Fruit fly (Drosophila melanogaster) whole organism, embryonic: ENCODE results near the gene meso18E.

Experiments
- Adf1 ChIP-seq: fragments of 200-800 bp; sonication (Bioruptor generic); IDR thresholded peaks from 2 replicates; pipeline ENCODE4 v1.3.6; 2022; ENCODE audit warnings: missing biosample characterization, missing genetic modification characterization
- Asciz ChIP-seq: fragments of 200-800 bp; sonication (Bioruptor generic); optimal IDR thresholded peaks from 2 replicates; lab custom pipeline; 2017; ENCODE audit warnings: missing biosample characterization, mild to moderate bottlenecking, missing genetic modification characterization, missing genetic modification reagents
- CG10267 ChIP-seq: fragments of 200-800 bp; sonication (Bioruptor generic); optimal IDR thresholded peaks from 2 replicates; lab custom pipeline; 2018; ENCODE audit warnings: missing biosample characterization, mild to moderate bottlenecking, missing genetic modification characterization, moderate library complexity
- CG11247 ChIP-seq: fragments of 200-800 bp; sonication (Bioruptor generic); IDR thresholded peaks from 2 replicates; pipeline ENCODE4 v1.3.6; 2022; ENCODE audit warnings: missing biosample characterization, missing genetic modification characterization
- CG11696 ChIP-seq: fragments of 200-800 bp; sonication (Bioruptor generic); IDR thresholded peaks from 2 replicates; pipeline ENCODE4 v1.3.6; 2022; ENCODE audit warnings: missing biosample characterization, missing genetic modification characterization
- CG11723 ChIP-seq: fragments of 200-800 bp; sonication (Bioruptor generic); optimal IDR thresholded peaks from 2 replicates; lab custom pipeline; 2017; ENCODE audit warnings: missing biosample characterization, mild to moderate bottlenecking, missing genetic modification characterization
- CG12071 ChIP-seq: fragments of 200-800 bp; sonication (Bioruptor generic); optimal IDR thresholded peaks from 3 replicates; lab custom pipeline; 2018; ENCODE audit warnings: missing biosample characterization, mild to moderate bottlenecking, missing genetic modification characterization
- CG1602 ChIP-seq: fragments of 200-800 bp; sonication (Bioruptor generic); optimal IDR thresholded peaks from 3 replicates; lab custom pipeline; 2016; ENCODE audit warnings: missing biosample characterization, missing genetic modification characterization
- CG16813 ChIP-seq: fragments of 200-800 bp; sonication (Bioruptor generic); IDR thresholded peaks from 3 replicates; pipeline ENCODE4 v1.3.6; 2022; ENCODE audit warnings: missing biosample characterization, missing genetic modification characterization; ENCODE audit not compliant: partially characterized antibody
- CG16815 ChIP-seq: fragments of 200-800 bp; sonication (Bioruptor generic); optimal IDR thresholded peaks from 3 replicates; lab custom pipeline; 2017; ENCODE audit warnings: missing biosample characterization, mild to moderate bottlenecking, missing genetic modification characterization
- CG16863 ChIP-seq: fragments of 200-800 bp; sonication (Bioruptor generic); optimal IDR thresholded peaks from 3 replicates; lab custom pipeline; 2016; ENCODE audit warnings: missing biosample characterization, missing genetic modification characterization
- CG17612 ChIP-seq: fragments of 200-800 bp; sonication (Bioruptor generic); IDR thresholded peaks from 2 replicates; pipeline ENCODE4 v1.3.6; 2022; ENCODE audit warnings: missing biosample characterization, missing genetic modification characterization
- CG18011 ChIP-seq: fragments of 200-800 bp; sonication (Bioruptor generic); optimal IDR thresholded peaks from 2 replicates; lab custom pipeline; 2017; ENCODE audit warnings: missing biosample characterization, missing genetic modification characterization, mild to moderate bottlenecking, moderate library complexity, missing genotype
- CG2120 ChIP-seq: fragments of 200-800 bp; sonication (Bioruptor generic); optimal IDR thresholded peaks from 3 replicates; lab custom pipeline; 2016; ENCODE audit warnings: missing biosample characterization, missing genetic modification characterization
- CG30403 ChIP-seq: fragments of 200-800 bp; sonication (Bioruptor generic); optimal IDR thresholded peaks from 3 replicates; lab custom pipeline; 2016; ENCODE audit warnings: missing biosample characterization, missing genetic modification characterization
- CG30431 ChIP-seq: fragments of 200-800 bp; sonication (Bioruptor generic); optimal IDR thresholded peaks from 2 replicates; lab custom pipeline; 2017; ENCODE audit warnings: missing biosample characterization, missing genetic modification characterization
- CG31224 ChIP-seq: fragments of 200-800 bp; sonication (Bioruptor generic); IDR thresholded peaks from 2 replicates; pipeline ENCODE4 v1.3.6; 2022; ENCODE audit warnings: missing biosample characterization, missing genetic modification characterization
- CG34224 ChIP-seq: fragments of 200-800 bp; sonication (Bioruptor generic); IDR thresholded peaks from 3 replicates; pipeline ENCODE4 v1.3.6; 2022; ENCODE audit warnings: missing biosample characterization, missing genetic modification characterization; ENCODE audit not compliant: partially characterized antibody
- CG34422 ChIP-seq: fragments of 200-800 bp; sonication (Bioruptor generic); IDR thresholded peaks from 3 replicates; pipeline ENCODE4 v1.3.6; 2022; ENCODE audit warnings: missing biosample characterization, missing genetic modification characterization
- CG3847 ChIP-seq: fragments of 200-800 bp; sonication (Bioruptor generic); IDR thresholded peaks from 2 replicates; pipeline ENCODE4 v1.3.6; 2022; ENCODE audit warnings: missing biosample characterization, missing genetic modification characterization
- CG4707 ChIP-seq: fragments of 200-800 bp; sonication (Bioruptor generic); optimal IDR thresholded peaks from 2 replicates; lab custom pipeline; 2018; ENCODE audit warnings: missing biosample characterization, mild to moderate bottlenecking, missing genetic modification characterization, moderate library complexity
- CG5953 ChIP-seq: fragments of 200-800 bp; sonication (Bioruptor generic); IDR thresholded peaks from 2 replicates; pipeline ENCODE4 v1.3.6; 2022; ENCODE audit warnings: missing biosample characterization, missing genetic modification characterization
- CG6654 ChIP-seq: fragments of 200-800 bp; sonication (Bioruptor generic); optimal IDR thresholded peaks from 2 replicates; lab custom pipeline; 2017; ENCODE audit warnings: missing biosample characterization, mild to moderate bottlenecking, missing genetic modification characterization
- CG6683 ChIP-seq: fragments of 200-800 bp; sonication (Bioruptor generic); optimal IDR thresholded peaks from 2 replicates; lab custom pipeline; 2017; ENCODE audit warnings: missing biosample characterization, mild to moderate bottlenecking, missing genetic modification characterization, missing genetic modification reagents
- CG7786 ChIP-seq: fragments of 200-800 bp; sonication (Bioruptor generic); optimal IDR thresholded peaks from 2 replicates; lab custom pipeline; 2016; ENCODE audit warnings: missing biosample characterization, missing genetic modification characterization
- CG8765 ChIP-seq: fragments of 200-800 bp; sonication (Bioruptor generic); IDR thresholded peaks from 2 replicates; pipeline ENCODE4 v1.3.6; 2022; ENCODE audit warnings: missing biosample characterization, missing genetic modification characterization
- CG8944 ChIP-seq: fragments of 200-800 bp; sonication (Bioruptor generic); optimal IDR thresholded peaks from 3 replicates; lab custom pipeline; 2016; ENCODE audit warnings: missing biosample characterization, missing genetic modification characterization
- Dbx ChIP-seq: fragments of 200-800 bp; sonication (Bioruptor generic); IDR thresholded peaks from 3 replicates; pipeline ENCODE4 v1.3.6; 2022; ENCODE audit warnings: missing biosample characterization, missing genetic modification characterization
- Dek ChIP-seq: fragments of 200-800 bp; sonication (Bioruptor generic); optimal IDR thresholded peaks from 3 replicates; lab custom pipeline; 2019; ENCODE audit warnings: missing biosample characterization, mild to moderate bottlenecking, missing genetic modification characterization, moderate library complexity
- Gsc ChIP-seq: fragments of 200-800 bp; sonication (Bioruptor generic); IDR thresholded peaks from 2 replicates; pipeline ENCODE4 v1.3.6; 2022; ENCODE audit warnings: missing biosample characterization, missing genetic modification characterization
- Mad ChIP-seq: fragments of 200-800 bp; sonication (Bioruptor generic); optimal IDR thresholded peaks from 2 replicates; lab custom pipeline; 2016; ENCODE audit warnings: missing biosample characterization, missing genetic modification characterization
- ara ChIP-seq: fragments of 200-800 bp; sonication (Bioruptor generic); IDR thresholded peaks from 2 replicates; pipeline ENCODE4 v1.3.6; 2022; ENCODE audit warnings: missing biosample characterization, missing genetic modification characterization
- corto ChIP-seq: fragments of 200-800 bp; sonication (Bioruptor generic); optimal IDR thresholded peaks from 2 replicates; lab custom pipeline; 2016; ENCODE audit warnings: missing biosample characterization, mild to moderate bottlenecking, missing genetic modification characterization, moderate library complexity
- disco-r ChIP-seq: fragments of 200-800 bp; sonication (Bioruptor generic); optimal IDR thresholded peaks from 2 replicates; lab custom pipeline; 2016; ENCODE audit warnings: missing biosample characterization, missing genetic modification characterization
- esg ChIP-seq: fragments of 200-800 bp; sonication (Bioruptor generic); conservative IDR thresholded peaks from 2 replicates; pipeline ENCODE4 v1.3.6; 2022; ENCODE audit warnings: missing biosample characterization, missing genetic modification characterization
- eyg ChIP-seq: fragments of 200-800 bp; sonication (Bioruptor generic); optimal IDR thresholded peaks from 3 replicates; lab custom pipeline; 2016; ENCODE audit warnings: missing biosample characterization, missing genetic modification characterization
- ftz-f1 ChIP-seq: fragments of 200-800 bp; sonication (Bioruptor generic); optimal IDR thresholded peaks from 2 replicates; lab custom pipeline; 2016; ENCODE audit warnings: missing biosample characterization, missing genetic modification characterization
- gfzf ChIP-seq: fragments of 200-800 bp; sonication (Bioruptor generic); optimal IDR thresholded peaks from 2 replicates; lab custom pipeline; 2016; ENCODE audit warnings: missing biosample characterization, mild to moderate bottlenecking, missing genetic modification characterization, moderate library complexity
- ham ChIP-seq: fragments of 200-800 bp; sonication (Bioruptor generic); IDR thresholded peaks from 2 replicates; pipeline ENCODE4 v1.3.6; 2022; ENCODE audit warnings: missing biosample characterization, missing genetic modification characterization
- hth ChIP-seq: fragments of >200 bp; optimal IDR thresholded peaks from 2 replicates; lab custom pipeline; 2017; ENCODE audit warnings: inconsistent platforms
- nau ChIP-seq: fragments of 200-800 bp; sonication (Bioruptor generic); optimal IDR thresholded peaks from 3 replicates; lab custom pipeline; 2017; ENCODE audit warnings: missing biosample characterization, mild to moderate bottlenecking, missing genetic modification characterization, missing genetic modification reagents
- org-1 ChIP-seq: fragments of 200-800 bp; sonication (Bioruptor generic); optimal IDR thresholded peaks from 2 replicates; lab custom pipeline; 2017; ENCODE audit warnings: missing biosample characterization, missing genetic modification characterization
- peb ChIP-seq: fragments of 200-800 bp; sonication (Bioruptor generic); IDR thresholded peaks from 2 replicates; pipeline ENCODE4 v1.3.6; 2022; ENCODE audit warnings: missing biosample characterization, missing genetic modification characterization
- scrt ChIP-seq: fragments of 200-800 bp; sonication (Bioruptor generic); optimal IDR thresholded peaks from 2 replicates; lab custom pipeline; 2018; ENCODE audit warnings: missing biosample characterization, mild to moderate bottlenecking, missing genetic modification characterization, moderate library complexity
- stc ChIP-seq: fragments of 200-800 bp; sonication (Bioruptor generic); IDR thresholded peaks from 2 replicates; pipeline ENCODE4 v1.3.6; 2022; ENCODE audit warnings: missing biosample characterization, missing genetic modification characterization
- tna ChIP-seq: fragments of 200-800 bp; sonication (Bioruptor generic); IDR thresholded peaks from 2 replicates; pipeline ENCODE4 v1.3.6; 2022; ENCODE audit warnings: missing biosample characterization, missing genetic modification characterization; ENCODE audit not compliant: partially characterized antibody
- ttk ChIP-seq: fragments of 200-800 bp; sonication (Bioruptor generic); IDR thresholded peaks from 2 replicates; pipeline ENCODE4 v2.1.2; 2022; ENCODE audit warnings: missing biosample characterization, missing genetic modification characterization
- twi ChIP-seq: fragments of 200-800 bp; optimal IDR thresholded peaks from 2 replicates; lab custom pipeline; 2019; ENCODE audit warnings: missing biosample characterization, mild to moderate bottlenecking, missing genetic modification characterization, moderate library complexity
- unpg ChIP-seq: fragments of 200-800 bp; sonication (Bioruptor generic); optimal IDR thresholded peaks from 3 replicates; lab custom pipeline; 2018; ENCODE audit warnings: missing biosample characterization, mild to moderate bottlenecking, missing genetic modification characterization, moderate library complexity
- vfl ChIP-seq: fragments of 200-800 bp; sonication (Bioruptor generic); optimal IDR thresholded peaks from 2 replicates; lab custom pipeline; 2016; ENCODE audit warnings: missing biosample characterization, missing genetic modification characterization
- wor ChIP-seq: fragments of 200-800 bp; sonication (Bioruptor generic); IDR thresholded peaks from 2 replicates; pipeline ENCODE4 v1.3.6; 2022; ENCODE audit warnings: missing biosample characterization, missing genetic modification characterization

meso18E gene

dm6 chrX:19663196-19663858 lies 49.5 kb downstream of the meso18E start (continued):
- TF ChIP-seq disco-r (GFP tag; lab: Kevin White, UChicago) (no peak), ttk (GFP tag; lab: Robert Waterston, UW) (no peak), twi (tag; lab: Kevin White, UChicago) (peak; percentile 23), CG16815 (GFP tag; lab: Kevin White, UChicago) (peak; percentile 61), scrt (GFP tag; lab: Kevin White, UChicago) (no peak), CG11696 (GFP tag; lab: Robert Waterston, UW) (no peak), stc (no peak), nau (no peak), ftz-f1 (no peak), org-1 (GFP tag; lab: Kevin White, UChicago) (peak; percentile 51), CG30403 (GFP tag; lab: Kevin White, UChicago) (peak; percentile 72), CG2120 (GFP tag; lab: Kevin White, UChicago) (peak; percentile 62), Adf1 (GFP tag; lab: Robert Waterston, UW) (no peak), hth (no peak), Gsc (GFP tag; lab: Robert Waterston, UW) (no peak), CG16813 (GFP tag; lab: Robert Waterston, UW) (no peak; the same call in 2 of the 3 replicates), esg (GFP tag; lab: Robert Waterston, UW) (no peak), corto (GFP tag; lab: Kevin White, UChicago) (no peak), CG18011 (GFP tag; lab: Kevin White, UChicago) (no peak), wor (no peak), Dek (peak; percentile 32), CG4707 (peak; percentile 44), CG34224 (no peak), CG34422 (no peak), CG17612 (no peak), CG6654 (GFP tag; lab: Kevin White, UChicago) (no peak), Dbx (GFP tag; lab: Robert Waterston, UW) (no peak), CG1602 (peak; percentile 43), tna (GFP tag; lab: Robert Waterston, UW) (no peak), CG16863 (GFP tag; lab: Kevin White, UChicago) (no peak), CG5953 (GFP tag; lab: Robert Waterston, UW) (no peak), eyg (no peak), CG31224 (GFP tag; lab: Robert Waterston, UW) (no peak), CG6683 (GFP tag; lab: Kevin White, UChicago) (no peak), CG30431 (GFP tag; lab: Kevin White, UChicago) (peak; percentile 4), CG12071 (GFP tag; lab: Kevin White, UChicago) (no peak), gfzf (GFP tag; lab: Kevin White, UChicago) (no peak), peb (GFP tag; lab: Robert Waterston, UW) (no peak), CG8944 (GFP tag; lab: Kevin White, UChicago) (no peak), CG3847 (GFP tag; lab: Robert Waterston, UW) (no peak), CG8765 (no peak), CG7786 (GFP tag; lab: Kevin White, UChicago) (no peak), ara (GFP tag; lab: Robert Waterston, UW) (no peak), CG11723 (GFP tag; lab: Kevin White, UChicago) (peak; percentile 27), unpg (GFP tag; lab: Kevin White, UChicago) (no peak), CG10267 (tag; lab: Kevin White, UChicago) (peak; percentile 37), CG11247 (GFP tag; lab: Robert Waterston, UW) (no peak; the same call in 1 of the 2 replicates), Asciz (no peak), vfl (GFP tag; lab: Kevin White, UChicago) (no peak), ham (no peak), Mad (GFP tag; lab: Kevin White, UChicago) (no peak)
